Fruit fly (Drosophila melanogaster) whole organism, embryonic: Measurements from ENCODE around the gene CCDC53.
A peak's percentile ranks its signal among the peaks of the same experiment; 100 is the strongest.

Experiments used
- Blimp-1 ChIP-seq: fragments of 200-800 bp; sonication (Bioruptor generic); optimal IDR thresholded peaks from 3 replicates; lab custom pipeline; 2018; ENCODE audit warnings: missing biosample characterization, missing genetic modification characterization, mild to moderate bottlenecking, moderate library complexity, missing genetic modification reagents
- C15 ChIP-seq: fragments of 200-800 bp; sonication (Bioruptor generic); IDR thresholded peaks from 3 replicates; pipeline ENCODE4 v1.3.6; 2022; ENCODE audit warnings: missing biosample characterization, missing genetic modification characterization
- CG10147 ChIP-seq: fragments of 200-800 bp; sonication (Bioruptor generic); optimal IDR thresholded peaks from 2 replicates; lab custom pipeline; 2019; ENCODE audit warnings: missing biosample characterization, mild to moderate bottlenecking, missing genetic modification characterization, moderate library complexity
- CG10267 ChIP-seq: fragments of 200-800 bp; sonication (Bioruptor generic); optimal IDR thresholded peaks from 2 replicates; lab custom pipeline; 2018; ENCODE audit warnings: missing biosample characterization, mild to moderate bottlenecking, missing genetic modification characterization, moderate library complexity
- CG10565 ChIP-seq: fragments of 200-800 bp; sonication (Bioruptor generic); optimal IDR thresholded peaks from 3 replicates; lab custom pipeline; 2016; ENCODE audit warnings: missing biosample characterization, mild to moderate bottlenecking, missing genetic modification characterization
- CG10959 ChIP-seq: fragments of 200-800 bp; sonication (Bioruptor generic); IDR thresholded peaks from 2 replicates; pipeline ENCODE4 v1.3.6; 2022; ENCODE audit warnings: missing biosample characterization, missing genetic modification characterization
- CG11398 ChIP-seq: fragments of 200-800 bp; sonication (Bioruptor generic); optimal IDR thresholded peaks from 2 replicates; lab custom pipeline; 2016; ENCODE audit warnings: missing biosample characterization, missing genetic modification characterization
- CG12071 ChIP-seq: fragments of 200-800 bp; sonication (Bioruptor generic); optimal IDR thresholded peaks from 3 replicates; lab custom pipeline; 2018; ENCODE audit warnings: missing biosample characterization, mild to moderate bottlenecking, missing genetic modification characterization
- CG12769 ChIP-seq: fragments of 200-800 bp; sonication (Bioruptor generic); optimal IDR thresholded peaks from 2 replicates; lab custom pipeline; 2019; ENCODE audit warnings: missing biosample characterization, mild to moderate bottlenecking, missing genetic modification characterization, moderate library complexity
- CG13123 ChIP-seq: fragments of 200-800 bp; sonication (Bioruptor generic); optimal IDR thresholded peaks from 2 replicates; lab custom pipeline; 2016; ENCODE audit warnings: missing biosample characterization, missing genetic modification characterization
- CG13624 ChIP-seq: fragments of 200-800 bp; sonication (Bioruptor generic); optimal IDR thresholded peaks from 2 replicates; lab custom pipeline; 2016; ENCODE audit warnings: missing biosample characterization, missing genetic modification characterization
- CG16863 ChIP-seq: fragments of 200-800 bp; sonication (Bioruptor generic); optimal IDR thresholded peaks from 3 replicates; lab custom pipeline; 2016; ENCODE audit warnings: missing biosample characterization, missing genetic modification characterization
- CG1792 ChIP-seq: fragments of 200-800 bp; sonication (Bioruptor generic); optimal IDR thresholded peaks from 2 replicates; lab custom pipeline; 2016; ENCODE audit warnings: missing biosample characterization, missing genetic modification characterization
- CG33557 ChIP-seq: fragments of 200-800 bp; sonication (Bioruptor generic); optimal IDR thresholded peaks from 2 replicates; lab custom pipeline; 2019; ENCODE audit warnings: missing biosample characterization, mild to moderate bottlenecking, missing genetic modification characterization, moderate library complexity
- CG4707 ChIP-seq: fragments of 200-800 bp; sonication (Bioruptor generic); optimal IDR thresholded peaks from 2 replicates; lab custom pipeline; 2018; ENCODE audit warnings: missing biosample characterization, mild to moderate bottlenecking, missing genetic modification characterization, moderate library complexity
- CG4730 ChIP-seq: fragments of 200-800 bp; sonication (Bioruptor generic); IDR thresholded peaks from 2 replicates; pipeline ENCODE4 v1.3.6; 2022; ENCODE audit warnings: missing biosample characterization, missing genetic modification characterization
- CG5953 ChIP-seq: fragments of 200-800 bp; sonication (Bioruptor generic); IDR thresholded peaks from 2 replicates; pipeline ENCODE4 v1.3.6; 2022; ENCODE audit warnings: missing biosample characterization, missing genetic modification characterization
- CG6254 ChIP-seq: fragments of 200-800 bp; sonication (Bioruptor generic); optimal IDR thresholded peaks from 3 replicates; lab custom pipeline; 2017; ENCODE audit warnings: mild to moderate bottlenecking, missing biosample characterization, missing genetic modification reagents, missing genetic modification characterization
- Dfd ChIP-seq, 2 experiments: fragments of >200 bp; optimal IDR thresholded peaks; 2 replicates each; lab custom pipeline; 2017; ENCODE audit warnings: missing biosample characterization in 2 of 2, missing genetic modification characterization in 2 of 2
- HHEX ChIP-seq: fragments of 200-800 bp; sonication (Bioruptor generic); optimal IDR thresholded peaks from 3 replicates; lab custom pipeline; 2017; ENCODE audit warnings: missing biosample characterization, mild to moderate bottlenecking, missing genetic modification characterization, missing genetic modification reagents
- Hand ChIP-seq: fragments of 200-800 bp; sonication (Bioruptor generic); optimal IDR thresholded peaks from 2 replicates; lab custom pipeline; 2017; ENCODE audit warnings: mild to moderate bottlenecking, missing biosample characterization, missing genetic modification reagents, missing genetic modification characterization
- Lim3 ChIP-seq: fragments of 200-800 bp; sonication (Bioruptor generic); IDR thresholded peaks from 2 replicates; pipeline ENCODE4 v1.3.6; 2022; ENCODE audit warnings: missing biosample characterization, missing genetic modification characterization
- Mrtf ChIP-seq: fragments of 200-800 bp; sonication (Bioruptor generic); IDR thresholded peaks from 3 replicates; pipeline ENCODE4 v1.3.6; 2022; ENCODE audit warnings: missing biosample characterization, missing genetic modification characterization
- Neu2 ChIP-seq: fragments of 200-800 bp; sonication (Bioruptor generic); optimal IDR thresholded peaks from 3 replicates; lab custom pipeline; 2016; ENCODE audit warnings: missing biosample characterization, missing genetic modification characterization, borderline replicate concordance
- Poxn ChIP-seq: fragments of 200-800 bp; sonication (Bioruptor generic); IDR thresholded peaks from 2 replicates; pipeline ENCODE4 v1.3.6; 2022; ENCODE audit warnings: missing biosample characterization, missing genetic modification characterization
- Ravus ChIP-seq: fragments of 200-800 bp; sonication (Bioruptor generic); IDR thresholded peaks from 2 replicates; pipeline ENCODE4 v1.3.6; 2022; ENCODE audit warnings: missing biosample characterization, missing genetic modification characterization
- Sry-β ChIP-seq: fragments of 200-800 bp; sonication (Bioruptor generic); optimal IDR thresholded peaks from 2 replicates; lab custom pipeline; 2018; ENCODE audit warnings: missing biosample characterization, mild to moderate bottlenecking, missing genetic modification characterization, moderate library complexity
- TFAM ChIP-seq: fragments of 200-800 bp; sonication (Bioruptor generic); optimal IDR thresholded peaks from 2 replicates; lab custom pipeline; 2017; ENCODE audit warnings: missing biosample characterization, missing genetic modification characterization, inconsistent platforms
- Xrp1 ChIP-seq: fragments of 200-800 bp; sonication (Bioruptor generic); IDR thresholded peaks from 2 replicates; pipeline ENCODE4 v1.3.6; 2022; ENCODE audit warnings: missing biosample characterization, missing genetic modification characterization
- YL-1 ChIP-seq: fragments of 200-800 bp; sonication (Bioruptor generic); optimal IDR thresholded peaks from 3 replicates; lab custom pipeline; 2017; ENCODE audit warnings: missing biosample characterization, mild to moderate bottlenecking, missing genetic modification characterization
- bowl ChIP-seq: fragments of 200-800 bp; sonication (Bioruptor generic); IDR thresholded peaks from 2 replicates; pipeline ENCODE4 v1.3.6; 2022; ENCODE audit warnings: missing biosample characterization, missing genetic modification characterization
- chm ChIP-seq: fragments of 200-800 bp; sonication (Bioruptor generic); IDR thresholded peaks from 2 replicates; pipeline ENCODE4 v1.3.6; 2022; ENCODE audit warnings: missing biosample characterization, missing genetic modification characterization
- crp ChIP-seq, 2 experiments: fragments of 200-800 bp; sonication (Bioruptor generic); optimal IDR thresholded peaks; 2 replicates in 1 of 2; 3 replicates in 1 of 2; lab custom pipeline; 2017; ENCODE audit warnings: missing biosample characterization in 2 of 2, missing genetic modification characterization in 2 of 2, mild to moderate bottlenecking in 1 of 2, moderate library complexity in 1 of 2
- cwo ChIP-seq: fragments of 200-800 bp; sonication (Bioruptor generic); optimal IDR thresholded peaks from 3 replicates; lab custom pipeline; 2017; ENCODE audit warnings: missing biosample characterization, missing genetic modification characterization, mild to moderate bottlenecking, moderate library complexity, missing genetic modification reagents
- dysf ChIP-seq: fragments of 200-800 bp; sonication (Bioruptor generic); IDR thresholded peaks from 3 replicates; pipeline ENCODE4 v1.3.6; 2022; ENCODE audit warnings: missing biosample characterization, missing genetic modification characterization
- eyg ChIP-seq: fragments of 200-800 bp; sonication (Bioruptor generic); optimal IDR thresholded peaks from 3 replicates; lab custom pipeline; 2016; ENCODE audit warnings: missing biosample characterization, missing genetic modification characterization
- ham ChIP-seq: fragments of 200-800 bp; sonication (Bioruptor generic); IDR thresholded peaks from 2 replicates; pipeline ENCODE4 v1.3.6; 2022; ENCODE audit warnings: missing biosample characterization, missing genetic modification characterization
- jing ChIP-seq: fragments of 200-800 bp; sonication (Bioruptor generic); optimal IDR thresholded peaks from 2 replicates; lab custom pipeline; 2018; ENCODE audit warnings: missing biosample characterization, mild to moderate bottlenecking, missing genetic modification characterization
- kah ChIP-seq: fragments of 200-800 bp; sonication (Bioruptor generic); optimal IDR thresholded peaks from 2 replicates; lab custom pipeline; 2018; ENCODE audit warnings: missing biosample characterization, mild to moderate bottlenecking, missing genetic modification characterization
- ken ChIP-seq: fragments of 200-800 bp; sonication (Bioruptor generic); IDR thresholded peaks from 3 replicates; pipeline ENCODE4 v1.3.6; 2022; ENCODE audit warnings: missing biosample characterization, missing genetic modification characterization
- lola ChIP-seq, 3 experiments: fragments of >200 bp in 2 of 3; fragments of 200-800 bp in 1 of 3; sonication (Bioruptor generic) in 1 of 3; optimal IDR thresholded peaks; 2 replicates each; lab custom pipeline; 2017 to 2019; ENCODE audit warnings: missing biosample characterization in 3 of 3, missing genetic modification characterization in 3 of 3, mild to moderate bottlenecking in 1 of 3, moderate library complexity in 1 of 3
- nom ChIP-seq: fragments of 200-800 bp; sonication (Bioruptor generic); optimal IDR thresholded peaks from 2 replicates; lab custom pipeline; 2017; ENCODE audit warnings: missing biosample characterization, missing genetic modification characterization, mild to moderate bottlenecking, moderate library complexity, missing genetic modification reagents
- org-1 ChIP-seq: fragments of 200-800 bp; sonication (Bioruptor generic); optimal IDR thresholded peaks from 2 replicates; lab custom pipeline; 2017; ENCODE audit warnings: missing biosample characterization, missing genetic modification characterization
- salm ChIP-seq: fragments of 200-800 bp; sonication (Bioruptor generic); optimal IDR thresholded peaks from 2 replicates; lab custom pipeline; 2018; ENCODE audit warnings: missing biosample characterization, mild to moderate bottlenecking, missing genetic modification characterization
- schlank ChIP-seq: fragments of 200-800 bp; sonication (Bioruptor generic); optimal IDR thresholded peaks from 2 replicates; lab custom pipeline; 2018; ENCODE audit warnings: missing biosample characterization, mild to moderate bottlenecking, missing genetic modification characterization
- stc ChIP-seq: fragments of 200-800 bp; sonication (Bioruptor generic); IDR thresholded peaks from 2 replicates; pipeline ENCODE4 v1.3.6; 2022; ENCODE audit warnings: missing biosample characterization, missing genetic modification characterization
- vnd ChIP-seq: fragments of 200-800 bp; sonication (Bioruptor generic); IDR thresholded peaks from 3 replicates; pipeline ENCODE4 v1.3.6; 2022; ENCODE audit warnings: missing biosample characterization, missing genetic modification characterization; ENCODE audit not compliant: partially characterized antibody
- zf30C ChIP-seq: fragments of 200-800 bp; sonication (Bioruptor generic); optimal IDR thresholded peaks from 3 replicates; lab custom pipeline; 2018; ENCODE audit warnings: missing biosample characterization, mild to moderate bottlenecking, missing genetic modification characterization

The CCDC53 gene

dm6 chr2L:7993984-7994854 lies 46.7 kb upstream of the CCDC53 start, which contains the start of gene pes (continued):
- TF ChIP-seq chm (GFP tag; lab: Robert Waterston, UW) (peak; percentile 80), Hand (GFP tag; lab: Kevin White, UChicago) (no peak), CG6254 (GFP tag; lab: Kevin White, UChicago) (peak; percentile 86), zf30C (peak; percentile 15), CG12071 (peak; percentile 72), eyg (GFP tag; lab: Kevin White, UChicago) (peak; percentile 59), bowl (0 out of 2 replicates have a peak, but pooled peaks have one; percentile 50), CG10959 (GFP tag; lab: Robert Waterston, UW) (peak; percentile 89), Xrp1 (peak; percentile 97), CG5953 (peak; percentile 75), CG4707 (GFP tag; lab: Kevin White, UChicago) (peak; percentile 66), C15 (GFP tag; lab: Robert Waterston, UW) (peak; percentile 79), Mrtf (GFP tag; lab: Robert Waterston, UW) (no peak), dysf (GFP tag; lab: Robert Waterston, UW) (peak; percentile 37; the same call in 1 of the 3 replicates), CG33557 (GFP tag; lab: Kevin White, UChicago) (peak; percentile 31), CG13624 (GFP tag; lab: Kevin White, UChicago) (peak; percentile 90), CG16863 (peak; percentile 72), Ravus (GFP tag; lab: Robert Waterston, UW) (peak; percentile 78), cwo (peak; percentile 92), CG11398 (peak; percentile 3), jing (GFP tag; lab: Kevin White, UChicago) (peak; percentile 84), CG12769 (tag; lab: Kevin White, UChicago) (peak; percentile 50), ham (GFP tag; lab: Robert Waterston, UW) (no peak), CG13123 (GFP tag; lab: Kevin White, UChicago) (peak; percentile 52), HHEX (GFP tag; lab: Kevin White, UChicago) (peak; percentile 93), vnd (GFP tag; lab: Robert Waterston, UW) (no peak), Poxn (GFP tag; lab: Robert Waterston, UW) (peak; percentile 82), lola (GFP tag; optimal IDR thresholded peaks at IDR 0.05; lab: Kevin White, UChicago) (peak in 1 of 3 experiments; percentile 89), Dfd (GFP tag; optimal IDR thresholded peaks at IDR 0.05; lab: Kevin White, UChicago) (no peak), Blimp-1 (GFP tag; lab: Kevin White, UChicago) (peak; percentile 87), CG1792 (GFP tag; lab: Kevin White, UChicago) (peak; percentile 55), stc (peak; percentile 92), CG10267 (peak; percentile 89), TFAM (peak; percentile 65), Neu2 (peak; percentile 62), YL-1 (no peak), schlank (tag; lab: Kevin White, UChicago) (peak; percentile 76), CG10565 (GFP tag; lab: Kevin White, UChicago) (peak; percentile 56), ken (GFP tag; lab: Robert Waterston, UW) (peak; percentile 51; the same call in 1 of the 3 replicates), salm (tag; lab: Kevin White, UChicago) (peak; percentile 63), CG4730 (GFP tag; lab: Robert Waterston, UW) (peak; percentile 87), kah (GFP tag; lab: Kevin White, UChicago) (peak; percentile 86), Lim3 (GFP tag; lab: Robert Waterston, UW) (peak; percentile 76; the same call in 1 of the 2 replicates), Sry-β (peak; percentile 40), crp (GFP tag; optimal IDR thresholded peaks at IDR 0.05; lab: Kevin White, UChicago) (peak in 1 of 2 experiments; percentile 24), CG10147 (GFP tag; lab: Kevin White, UChicago) (peak; percentile 95), org-1 (peak; percentile 86), nom (peak; percentile 91)
